Worm (Caenorhabditis elegans): ENCODE data around the gene tmem-131.

tmem-131 gene

DNA sequence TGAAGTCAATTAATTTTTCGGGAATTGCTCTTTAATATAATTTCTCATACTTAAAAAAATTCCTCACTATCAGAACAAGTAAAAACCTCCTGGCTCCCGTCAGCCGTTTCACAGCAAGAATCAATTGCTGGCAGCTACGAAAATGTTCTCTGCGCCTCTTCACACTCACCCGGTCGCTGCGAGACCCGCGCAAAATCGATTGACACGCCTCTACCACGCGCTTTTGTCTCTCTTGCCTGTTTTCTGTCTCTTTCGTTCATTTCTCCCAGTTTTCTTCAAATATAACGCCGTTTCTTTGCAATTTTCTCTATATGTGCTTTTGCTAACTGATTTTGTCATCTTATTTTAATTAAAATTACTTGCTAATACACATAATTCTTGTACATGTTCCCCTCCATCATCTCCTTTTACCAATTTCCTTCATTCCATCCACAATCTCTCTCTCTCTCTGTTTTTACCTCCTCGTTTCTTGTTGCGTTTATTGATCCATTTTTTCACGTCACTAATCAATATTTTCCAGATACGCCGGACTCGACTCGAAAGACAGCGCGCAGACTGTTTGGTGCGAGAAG is 26.5 kb upstream of the tmem-131 start, which contains the start of gene pcf-11 (continued):
- TF ChIP-seq bed-2 (GFP tag; IDR thresholded peaks at IDR 0.05) (no peak), nhr-27 (tag; optimal IDR thresholded peaks at IDR 0.05) (no peak), nhr-120 (GFP tag; IDR thresholded peaks at IDR 0.05) (no peak), C06A6.2 (GFP tag; conservative IDR thresholded peaks at IDR 0.05) (0 out of 2 replicates have a peak, but pooled peaks have one; percentile 13), pbrm-1 (GFP tag; IDR thresholded peaks at IDR 0.05) (no peak), him-1 (tag; optimal IDR thresholded peaks at IDR 0.05) (no peak), madf-3 (GFP tag; IDR thresholded peaks at IDR 0.05) (no peak), madf-8 (GFP tag; conservative IDR thresholded peaks at IDR 0.05) (no peak), F39B2.1 (GFP tag; IDR thresholded peaks at IDR 0.05) (no peak), lin-54 (GFP tag; optimal IDR thresholded peaks at IDR 0.05) (peak; percentile 17), ztf-18 (tag; optimal IDR thresholded peaks at IDR 0.05) (peak; percentile 46), chd-7 (tag; optimal IDR thresholded peaks at IDR 0.05) (no peak), rcor-1 (GFP tag; IDR thresholded peaks at IDR 0.05) (no peak), D2030.7 (GFP tag; IDR thresholded peaks at IDR 0.05) (no peak), F37B4.10 (GFP tag; IDR thresholded peaks at IDR 0.05) (no peak), zim-3 (tag; optimal IDR thresholded peaks at IDR 0.05) (no peak), lag-1 (GFP tag; IDR thresholded peaks at IDR 0.05) (no peak), hmg-20 (GFP tag; IDR thresholded peaks at IDR 0.05) (no peak), sea-2 (GFP tag; IDR thresholded peaks at IDR 0.05) (no peak), snpc-3.4 (tag; optimal IDR thresholded peaks at IDR 0.05) (peak; percentile 26), nhr-90 (tag; optimal IDR thresholded peaks at IDR 0.05) (no peak), snpc-4 (GFP tag; optimal IDR thresholded peaks at IDR 0.05) (no peak), snpc-4 (tag; optimal IDR thresholded peaks at IDR 0.05) (peak in 2 of 4 experiments; percentile 17 to 31), nfya-1 (tag; optimal IDR thresholded peaks at IDR 0.05; ENCODE audit: borderline replicate concordance, insufficient read depth) (no peak), efl-1 (GFP tag; optimal IDR thresholded peaks at IDR 0.05) (no peak), B0336.3 (GFP tag; IDR thresholded peaks at IDR 0.05) (no peak), ekl-4 (GFP tag; IDR thresholded peaks at IDR 0.05) (0 out of 2 replicates have a peak, but pooled peaks have one; percentile 20), lir-1 (GFP tag; conservative IDR thresholded peaks at IDR 0.05) (no peak), snpc-1.1 (tag; optimal IDR thresholded peaks at IDR 0.05; ENCODE audit: insufficient read depth) (no peak), F52B5.7 (tag; optimal IDR thresholded peaks at IDR 0.05) (no peak), hlh-12 (tag; optimal IDR thresholded peaks at IDR 0.05) (no peak), K12H6.12 (tag; optimal IDR thresholded peaks at IDR 0.05) (no peak), B0019.2 (GFP tag; conservative IDR thresholded peaks at IDR 0.05) (no peak), pha-4 (tag; optimal IDR thresholded peaks at IDR 0.05) (no peak), hmg-1.2 (GFP tag; IDR thresholded peaks at IDR 0.05) (peak; percentile 46; the same call in 1 of the 2 replicates), F23B12.7 (tag; optimal IDR thresholded peaks at IDR 0.05; ENCODE audit: insufficient read depth) (peak; percentile 3), T26A5.8 (tag; optimal IDR thresholded peaks at IDR 0.05) (no peak), T07F8.4 (tag; optimal IDR thresholded peaks at IDR 0.05) (no peak)

DNA sequence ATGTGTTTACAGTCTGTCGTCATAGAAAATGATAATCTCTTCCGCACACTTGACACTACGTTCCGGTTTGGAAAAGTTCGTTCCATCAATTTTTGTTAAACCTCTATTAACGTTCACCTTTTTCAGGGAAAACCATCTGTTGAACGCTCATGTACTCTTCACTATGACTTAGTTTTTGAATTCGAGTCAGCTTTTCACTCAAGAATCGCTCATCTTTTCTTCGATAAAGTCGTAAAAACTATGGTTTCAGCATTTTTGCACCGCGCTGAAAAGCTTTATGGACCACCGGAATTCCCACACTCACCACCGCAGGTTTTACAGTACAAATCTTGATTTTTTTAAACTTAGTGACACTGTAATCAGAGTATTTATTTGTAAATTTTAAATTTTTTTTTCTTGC is 25.7 kb upstream of the tmem-131 start:
- TF ChIP-seq lin-35 (GFP tag; optimal IDR thresholded peaks at IDR 0.05) = peak in 1 of 3 experiments; percentile 4
- TF ChIP-seq nfyb-1 (GFP tag; IDR thresholded peaks at IDR 0.05) = 0 out of 2 replicates have a peak, but pooled peaks have one; percentile 12
- TF ChIP-seq ama-1 (optimal IDR thresholded peaks at IDR 0.05) = peak; percentile 43
- no peak for TF ChIP-seq ama-1 (GFP tag; optimal IDR thresholded peaks at IDR 0.05)
- TF ChIP-seq ztf-3 (GFP tag; optimal IDR thresholded peaks at IDR 0.05) = no peak
